Fruit fly (Drosophila melanogaster): ENCODE data around the gene CSN6.

Gene CSN6

dm6 chr3R:22558398-22558797 is 22.2 kb upstream of the CSN6 start:
- no peak for TF ChIP-seq CG17801 (GFP tag; optimal IDR thresholded peaks at IDR 0.05; ENCODE audit: partially characterized antibody)

- no peak for TF ChIP-seq CG17801 (GFP tag; optimal IDR thresholded peaks at IDR 0.05; ENCODE audit: partially characterized antibody)
Measured at dm6 chr3R:22560224-22560623, 20.3 kb upstream of the CSN6 start.

- no peak for TF ChIP-seq CG17801 (GFP tag; optimal IDR thresholded peaks at IDR 0.05; ENCODE audit: partially characterized antibody)
Measured at dm6 chr3R:22562502-22562901, 18.1 kb upstream of the CSN6 start, which contains the start of gene sit. Gene sit (minus strand): TSS chr3R:22562572.

dm6 chr3R:22564076-22564475 is 16.5 kb upstream of the CSN6 start:
- no peak for TF ChIP-seq CG17801 (GFP tag; optimal IDR thresholded peaks at IDR 0.05; ENCODE audit: partially characterized antibody)

dm6 chr3R:22564707-22565106 is 15.9 kb upstream of the CSN6 start:
- no peak for TF ChIP-seq CG17801 (GFP tag; optimal IDR thresholded peaks at IDR 0.05; ENCODE audit: partially characterized antibody)

- no peak for TF ChIP-seq CG17801 (GFP tag; optimal IDR thresholded peaks at IDR 0.05; ENCODE audit: partially characterized antibody)
Measured at dm6 chr3R:22565732-22566131, 14.8 kb upstream of the CSN6 start.

dm6 chr3R:22568508-22568907 is 12.1 kb upstream of the CSN6 start:
- no peak for TF ChIP-seq CG17801 (GFP tag; optimal IDR thresholded peaks at IDR 0.05; ENCODE audit: partially characterized antibody)

dm6 chr3R:22569888-22570287 is 10.7 kb upstream of the CSN6 start, which contains the start of gene CG33110:
Gene CG33110 (plus strand): TSS chr3R:22570188.
- no peak for TF ChIP-seq CG17801 (GFP tag; optimal IDR thresholded peaks at IDR 0.05; ENCODE audit: partially characterized antibody)

dm6 chr3R:22573590-22573989 is 7.0 kb upstream of the CSN6 start:
- no peak for TF ChIP-seq CG17801 (GFP tag; optimal IDR thresholded peaks at IDR 0.05; ENCODE audit: partially characterized antibody)

- TF ChIP-seq CG17801 (GFP tag; optimal IDR thresholded peaks at IDR 0.05; ENCODE audit: partially characterized antibody) = no peak
Measured at dm6 chr3R:22576096-22576697, 4.4 kb upstream of the CSN6 start.

- TF ChIP-seq CG17801 (GFP tag; optimal IDR thresholded peaks at IDR 0.05; ENCODE audit: partially characterized antibody) = no peak
Measured at dm6 chr3R:22576979-22577378, 3.6 kb upstream of the CSN6 start.

dm6 chr3R:22582981-22583380 is 2.4 kb downstream of the CSN6 start, which contains the start of gene Dph5:
Gene Dph5 (minus strand): TSS chr3R:22583225.
- no peak for TF ChIP-seq CG17801 (GFP tag; optimal IDR thresholded peaks at IDR 0.05; ENCODE audit: partially characterized antibody)

- peak; percentile 28 for TF ChIP-seq CG17801 (GFP tag; optimal IDR thresholded peaks at IDR 0.05; ENCODE audit: partially characterized antibody)
Measured at dm6 chr3R:22584582-22584981, 4.0 kb downstream of the CSN6 start, which contains the start of the genes CG33107 and CG6937. Gene CG33107 (minus strand): TSS chr3R:22584718. Gene CG6937 (plus strand): TSS chr3R:22584773.

- TF ChIP-seq CG17801 (GFP tag; optimal IDR thresholded peaks at IDR 0.05; ENCODE audit: partially characterized antibody) = no peak
Measured at dm6 chr3R:22586525-22586924, 6.0 kb downstream of the CSN6 start, which contains the start of gene btn. Gene btn (minus strand): TSS chr3R:22586625.

- peak; percentile 74 for TF ChIP-seq CG17801 (GFP tag; optimal IDR thresholded peaks at IDR 0.05; ENCODE audit: partially characterized antibody)
Measured at dm6 chr3R:22587419-22587963, 6.9 kb downstream of the CSN6 start, which contains the start of gene Efa6. Gene Efa6 (plus strand): TSS chr3R:22587755.

- no peak for TF ChIP-seq CG17801 (GFP tag; optimal IDR thresholded peaks at IDR 0.05; ENCODE audit: partially characterized antibody)
Measured at dm6 chr3R:22588756-22589155, 8.2 kb downstream of the CSN6 start.

All from ovary, adult (tissue).